Fruit fly (Drosophila melanogaster) whole organism: ENCODE measurements around the gene CG6927.
A peak's percentile ranks its signal among the peaks of the same experiment; 100 is the strongest.

Experiments
- CG8478 ChIP-seq: fragments of >200 bp; optimal IDR thresholded peaks from 2 replicates; lab custom pipeline; 2018; ENCODE audit warnings: inconsistent platforms
- Dll ChIP-seq: fragments of >200 bp; optimal IDR thresholded peaks from 2 replicates; lab custom pipeline; 2017
- EcR ChIP-seq, 2 experiments: fragments of >200 bp; optimal IDR thresholded peaks; 2 replicates each; lab custom pipeline; 2017; ENCODE audit warnings: missing biosample characterization in 2 of 2, missing genetic modification characterization in 2 of 2, missing genetic modification reagents in 2 of 2
- pan ChIP-seq: fragments of >200 bp; optimal IDR thresholded peaks from 2 replicates; lab custom pipeline; 2017
- psq ChIP-seq: fragments of >200 bp; optimal IDR thresholded peaks from 2 replicates; lab custom pipeline; 2017
- usp ChIP-seq: fragments of >200 bp; optimal IDR thresholded peaks from 2 replicates; lab custom pipeline; 2017; ENCODE audit warnings: missing biosample characterization, missing genetic modification characterization, mixed read lengths

Gene CG6927

dm6 chrX:4906573-4906972, at the start of gene CG6927:
Gene CG6927 (plus strand): TSS chrX:4906900.
- TF ChIP-seq pan (lab: Kevin White, UChicago) = no peak
- no peak for TF ChIP-seq CG8478 (lab: Kevin White, UChicago)
- TF ChIP-seq EcR (GFP tag; optimal IDR thresholded peaks at IDR 0.05; lab: Kevin White, UChicago) = no peak
- no peak for TF ChIP-seq usp (GFP tag; lab: Kevin White, UChicago)
- TF ChIP-seq psq = no peak
- TF ChIP-seq Dll (lab: Kevin White, UChicago) = no peak

dm6 chrX:4860266-4860665, 46.4 kb upstream of the CG6927 start:
- no peak for TF ChIP-seq CG8478 (lab: Kevin White, UChicago)
- TF ChIP-seq EcR (GFP tag; optimal IDR thresholded peaks at IDR 0.05; lab: Kevin White, UChicago) = no peak
- no peak for TF ChIP-seq Dll (lab: Kevin White, UChicago)
- no peak for TF ChIP-seq usp (GFP tag; lab: Kevin White, UChicago)
- no peak for TF ChIP-seq pan (lab: Kevin White, UChicago)
- no peak for TF ChIP-seq psq

dm6 chrX:4875370-4875769, 31.3 kb upstream of the CG6927 start, which contains the start of gene boil:
Gene boil (plus strand): TSS chrX:4875670.
- no peak for TF ChIP-seq CG8478 (lab: Kevin White, UChicago)
- TF ChIP-seq pan (lab: Kevin White, UChicago) = no peak

dm6 chrX:4885875-4886274, 20.8 kb upstream of the CG6927 start:
- no peak for TF ChIP-seq Dll (lab: Kevin White, UChicago)

- TF ChIP-seq pan (lab: Kevin White, UChicago) (no peak), Dll (lab: Kevin White, UChicago) (no peak)
These were observed 12.1 kb upstream of the CG6927 start for dm6 chrX:4894596-4894995.

dm6 chrX:4896892-4897291, 9.8 kb upstream of the CG6927 start:
- no peak for TF ChIP-seq pan (lab: Kevin White, UChicago)
- no peak for TF ChIP-seq psq
- no peak for TF ChIP-seq Dll (lab: Kevin White, UChicago)
- TF ChIP-seq usp (GFP tag; lab: Kevin White, UChicago) = no peak
- no peak for TF ChIP-seq EcR (GFP tag; optimal IDR thresholded peaks at IDR 0.05; lab: Kevin White, UChicago)
- no peak for TF ChIP-seq CG8478 (lab: Kevin White, UChicago)

- peak; percentile 58 for TF ChIP-seq CG8478 (lab: Kevin White, UChicago)
- no peak for TF ChIP-seq pan (lab: Kevin White, UChicago)
These were observed 2.3 kb downstream of the CG6927 start, which contains the start of gene CG32772 for dm6 chrX:4908926-4909432. Gene CG32772 (plus strand): TSS chrX:4909102.

- TF ChIP-seq CG8478 (lab: Kevin White, UChicago) (no peak), usp (GFP tag; lab: Kevin White, UChicago) (no peak), psq (no peak), Dll (lab: Kevin White, UChicago) (no peak), EcR (GFP tag; optimal IDR thresholded peaks at IDR 0.05; lab: Kevin White, UChicago) (no peak)
These were observed 3.5 kb downstream of the CG6927 start for dm6 chrX:4909938-4910778.

dm6 chrX:4911060-4911459, 4.4 kb downstream of the CG6927 start:
- no peak for TF ChIP-seq usp (GFP tag; lab: Kevin White, UChicago)
- no peak for TF ChIP-seq CG8478 (lab: Kevin White, UChicago)
- no peak for TF ChIP-seq psq

- TF ChIP-seq Dll (lab: Kevin White, UChicago) = no peak
- no peak for TF ChIP-seq CG8478 (lab: Kevin White, UChicago)
- no peak for TF ChIP-seq usp (GFP tag; lab: Kevin White, UChicago)
- TF ChIP-seq EcR (GFP tag; optimal IDR thresholded peaks at IDR 0.05; lab: Kevin White, UChicago) = no peak
- TF ChIP-seq psq = no peak
- no peak for TF ChIP-seq pan (lab: Kevin White, UChicago)
These were observed 5.1 kb downstream of the CG6927 start for dm6 chrX:4911765-4912245.

dm6 chrX:4912370-4912769, 5.7 kb downstream of the CG6927 start:
- TF ChIP-seq CG8478 (lab: Kevin White, UChicago) = no peak
- no peak for TF ChIP-seq psq
- no peak for TF ChIP-seq pan (lab: Kevin White, UChicago)
- TF ChIP-seq EcR (GFP tag; optimal IDR thresholded peaks at IDR 0.05; lab: Kevin White, UChicago) = no peak
- TF ChIP-seq usp (GFP tag; lab: Kevin White, UChicago) = no peak
- no peak for TF ChIP-seq Dll (lab: Kevin White, UChicago)

- TF ChIP-seq psq (no peak), CG8478 (lab: Kevin White, UChicago) (no peak), Dll (lab: Kevin White, UChicago) (no peak), pan (lab: Kevin White, UChicago) (no peak), usp (GFP tag; lab: Kevin White, UChicago) (no peak), EcR (GFP tag; optimal IDR thresholded peaks at IDR 0.05; lab: Kevin White, UChicago) (no peak)
These were observed 11.7 kb downstream of the CG6927 start, which contains the start of the genes CG4041 and Hgsnat for dm6 chrX:4918228-4919022. Gene CG4041 (minus strand): TSS chrX:4918447. Gene Hgsnat (plus strand): TSS chrX:4918730.
